Worm (Caenorhabditis elegans) whole organism, L3 larva: ENCODE data around the gene T24C2.5.

Experiments used
- ceh-28 ChIP-seq: fragments of 150-350 bp; optimal IDR thresholded peaks from 2 replicates; lab custom pipeline; 2014; ENCODE audit warnings: missing biosample characterization, missing genetic modification reagents, missing genetic modification characterization
- ceh-9 ChIP-seq: sonication (generic microtip); optimal IDR thresholded peaks from 2 replicates; lab custom pipeline; 2018; ENCODE audit warnings: missing biosample characterization, missing genetic modification characterization
- elt-2 ChIP-seq: sonication (generic microtip); optimal IDR thresholded peaks from 2 replicates; lab custom pipeline; 2016; ENCODE audit warnings: missing genetic modification reagents, mild to moderate bottlenecking, missing genetic modification characterization, missing compliant biosample characterization

ce11 chrX:14527559-14527958, 6.7 kb upstream of the T24C2.5 start, which contains the start of gene nspc-18:
- no peak for TF ChIP-seq elt-2 (tag; lab: Kevin White, UChicago)
- TF ChIP-seq ceh-9 (tag; lab: Kevin White, UChicago), result no peak
- TF ChIP-seq ceh-28 (tag; lab: Kevin White, UChicago), result no peak
